Worm (Caenorhabditis elegans) whole organism, L2 larva: Measurements from ENCODE around the gene gldi-4.

ENCODE experiments used
- C34F6.9 ChIP-seq: fragments of 150-350 bp; optimal IDR thresholded peaks from 2 replicates; lab custom pipeline; 2014; ENCODE audit warnings: missing biosample characterization, missing genetic modification characterization
- R02D3.7 ChIP-seq: fragments of 150-350 bp; optimal IDR thresholded peaks from 2 replicates; lab custom pipeline; 2014; ENCODE audit warnings: missing biosample characterization, missing genetic modification characterization
- Y55F3AM.14 ChIP-seq: fragments of 200-800 bp; sonication (Bioruptor generic); optimal IDR thresholded peaks from 2 replicates; lab custom pipeline; 2018; ENCODE audit warnings: mild to moderate bottlenecking, missing genetic modification characterization, missing compliant biosample characterization
- ZK546.5 ChIP-seq: sonication (generic microtip); optimal IDR thresholded peaks from 2 replicates; lab custom pipeline; 2017; ENCODE audit warnings: missing biosample characterization, missing genetic modification characterization
- aly-2 ChIP-seq: fragments of 150-350 bp; optimal IDR thresholded peaks from 2 replicates; lab custom pipeline; 2014; ENCODE audit warnings: missing biosample characterization, missing genetic modification characterization
- ama-1 ChIP-seq: fragments of 150-350 bp; optimal IDR thresholded peaks from 2 replicates; lab custom pipeline; 2018; ENCODE audit warnings: inconsistent platforms
- blmp-1 ChIP-seq: sonication (generic microtip); optimal IDR thresholded peaks from 2 replicates; lab custom pipeline; 2017; ENCODE audit warnings: missing genetic modification characterization, mild to moderate bottlenecking, missing compliant biosample characterization, antibody characterized with exemption, moderate library complexity; ENCODE audit not compliant: insufficient read depth
- ceh-16 ChIP-seq: fragments of 150-350 bp; optimal IDR thresholded peaks from 2 replicates; lab custom pipeline; 2014; ENCODE audit warnings: missing biosample characterization, missing genetic modification characterization
- ceh-82 ChIP-seq: fragments of 150-350 bp; optimal IDR thresholded peaks from 2 replicates; lab custom pipeline; 2014; ENCODE audit warnings: missing biosample characterization, missing genetic modification characterization
- crh-2 ChIP-seq: sonication (generic microtip); optimal IDR thresholded peaks from 2 replicates; lab custom pipeline; 2017; ENCODE audit warnings: missing biosample characterization, missing genetic modification characterization
- egl-27 ChIP-seq: sonication (generic microtip); optimal IDR thresholded peaks from 3 replicates; lab custom pipeline; 2017; ENCODE audit warnings: missing biosample characterization, missing genetic modification reagents, missing genetic modification characterization
- elt-3 ChIP-seq: sonication (generic microtip); optimal IDR thresholded peaks from 2 replicates; lab custom pipeline; 2017; ENCODE audit warnings: missing biosample characterization, missing genetic modification characterization
- fos-1 ChIP-seq: fragments of 150-350 bp; optimal IDR thresholded peaks from 2 replicates; lab custom pipeline; 2014; ENCODE audit warnings: missing biosample characterization, missing genetic modification characterization
- gmeb-1 ChIP-seq: fragments of 150-350 bp; optimal IDR thresholded peaks from 2 replicates; lab custom pipeline; 2014; ENCODE audit warnings: missing biosample characterization, missing genetic modification characterization
- lin-11 ChIP-seq: fragments of 150-350 bp; sonication (generic microtip); optimal IDR thresholded peaks from 2 replicates; lab custom pipeline; 2014; ENCODE audit warnings: missing biosample characterization, missing genetic modification characterization, inconsistent platforms, mixed read lengths
- mdl-1 ChIP-seq, 2 experiments: fragments of 150-350 bp in 1 of 2; sonication (generic microtip) in 1 of 2; optimal IDR thresholded peaks; 2 replicates each; lab custom pipeline; 2017; ENCODE audit warnings: missing biosample characterization in 2 of 2, missing genetic modification characterization in 2 of 2
- nhr-10 ChIP-seq: sonication (generic microtip); optimal IDR thresholded peaks from 2 replicates; lab custom pipeline; 2017; ENCODE audit warnings: missing biosample characterization, missing genetic modification characterization
- nhr-11 ChIP-seq: fragments of 150-350 bp; optimal IDR thresholded peaks from 2 replicates; lab custom pipeline; 2014; ENCODE audit warnings: missing biosample characterization, missing genetic modification characterization
- nhr-12 ChIP-seq: fragments of 150-350 bp; optimal IDR thresholded peaks from 2 replicates; lab custom pipeline; 2014; ENCODE audit warnings: missing biosample characterization, missing genetic modification characterization
- nhr-129 ChIP-seq: fragments of 150-350 bp; optimal IDR thresholded peaks from 2 replicates; lab custom pipeline; 2014; ENCODE audit warnings: missing biosample characterization, missing genetic modification characterization
- nhr-23 ChIP-seq: fragments of 150-350 bp; optimal IDR thresholded peaks from 2 replicates; lab custom pipeline; 2014; ENCODE audit warnings: missing biosample characterization, missing genetic modification reagents, missing genetic modification characterization
- nhr-25 ChIP-seq: fragments of 150-350 bp; sonication (generic microtip); optimal IDR thresholded peaks from 3 replicates; lab custom pipeline; 2014; ENCODE audit warnings: missing biosample characterization, missing genetic modification characterization
- nhr-6 ChIP-seq: fragments of 150-350 bp; optimal IDR thresholded peaks from 2 replicates; lab custom pipeline; 2014; ENCODE audit warnings: missing biosample characterization, missing genetic modification characterization
- nhr-77 ChIP-seq: fragments of 150-350 bp; optimal IDR thresholded peaks from 2 replicates; lab custom pipeline; 2014; ENCODE audit warnings: missing biosample characterization, missing genetic modification characterization
- peb-1 ChIP-seq: fragments of 150-350 bp; optimal IDR thresholded peaks from 2 replicates; lab custom pipeline; 2014; ENCODE audit warnings: missing biosample characterization, missing genetic modification characterization
- sem-4 ChIP-seq: fragments of 150-350 bp; optimal IDR thresholded peaks from 2 replicates; lab custom pipeline; 2014; ENCODE audit warnings: missing biosample characterization, missing genetic modification reagents, missing genetic modification characterization
- sma-9 ChIP-seq, 2 experiments: fragments of 150-350 bp in 1 of 2; sonication (generic microtip) in 1 of 2; optimal IDR thresholded peaks; 2 replicates each; lab custom pipeline; 2014 to 2016; ENCODE audit warnings: missing genetic modification characterization in 2 of 2, mild to moderate bottlenecking in 1 of 2, missing biosample characterization in 1 of 2, missing compliant biosample characterization in 1 of 2, missing genetic modification reagents in 1 of 2, moderate library complexity in 1 of 2
- snpc-4 ChIP-seq: fragments of 150-350 bp; optimal IDR thresholded peaks from 2 replicates; lab custom pipeline; 2014; ENCODE audit warnings: missing biosample characterization, missing genetic modification characterization
- unc-39 ChIP-seq: fragments of 150-350 bp; optimal IDR thresholded peaks from 2 replicates; lab custom pipeline; 2014; ENCODE audit warnings: missing biosample characterization, missing genetic modification characterization
- unc-55 ChIP-seq: fragments of 150-350 bp; sonication (generic microtip); optimal IDR thresholded peaks from 3 replicates; lab custom pipeline; 2014; ENCODE audit warnings: missing biosample characterization, missing genetic modification reagents, missing genetic modification characterization
- unc-62 ChIP-seq: fragments of 150-350 bp; optimal IDR thresholded peaks from 2 replicates; lab custom pipeline; 2014; ENCODE audit warnings: missing biosample characterization, missing genetic modification reagents, missing genetic modification characterization

Gene gldi-4

DNA sequence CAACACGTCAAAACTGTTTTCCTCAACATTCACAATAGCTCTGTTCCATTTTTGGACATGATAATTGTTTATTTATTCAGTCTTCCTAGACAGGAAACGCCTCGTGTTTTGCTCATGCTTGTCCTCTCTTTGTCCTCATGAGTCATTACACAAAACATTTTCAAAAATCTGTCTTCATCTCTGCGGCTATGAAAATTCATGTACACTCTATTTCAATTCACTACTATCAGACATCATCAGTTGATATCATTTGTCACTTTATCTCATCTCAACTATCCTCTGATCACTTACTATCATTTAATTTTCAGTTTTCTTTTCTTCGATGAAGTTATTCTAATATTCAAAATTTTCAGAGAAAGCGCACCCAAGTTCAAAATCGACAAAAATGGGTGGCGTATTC is 6.4 kb downstream of the gldi-4 start, which contains the start of gene adah-1:
Gene adah-1, plus strand, starts transcription at position 354 of the 400 bp plus-strand sequence.
- no peak for TF ChIP-seq lin-11 (tag; lab: Kevin White, UChicago)
- TF ChIP-seq nhr-129: peak; percentile 57
- TF ChIP-seq mdl-1 (tag; optimal IDR thresholded peaks at IDR 0.05; lab: Kevin White, UChicago): no peak
- no peak for TF ChIP-seq unc-39 (tag; lab: Kevin White, UChicago)
- TF ChIP-seq ceh-16 (tag; lab: Kevin White, UChicago): no peak
- TF ChIP-seq blmp-1: no peak
- no peak for TF ChIP-seq nhr-25
- TF ChIP-seq ceh-82 (tag; lab: Kevin White, UChicago): no peak
- no peak for TF ChIP-seq peb-1
- TF ChIP-seq elt-3 (tag; lab: Kevin White, UChicago): no peak
- peak; percentile 4 for TF ChIP-seq C34F6.9 (tag; lab: Kevin White, UChicago)
- no peak for TF ChIP-seq aly-2 (tag; lab: Kevin White, UChicago)
- no peak for TF ChIP-seq nhr-23 (tag; lab: Kevin White, UChicago)
- peak; percentile 37 for TF ChIP-seq fos-1 (tag; lab: Kevin White, UChicago)

- TF ChIP-seq fos-1 (tag; lab: Kevin White, UChicago) (peak; percentile 49), nhr-23 (tag; lab: Kevin White, UChicago) (no peak), ceh-16 (tag; lab: Kevin White, UChicago) (no peak)
- TF ChIP-seq, all 48 proteins: peak for 1
Measured at ce11 chrIV:7024829-7025228, 7.4 kb downstream of the gldi-4 start.

DNA sequence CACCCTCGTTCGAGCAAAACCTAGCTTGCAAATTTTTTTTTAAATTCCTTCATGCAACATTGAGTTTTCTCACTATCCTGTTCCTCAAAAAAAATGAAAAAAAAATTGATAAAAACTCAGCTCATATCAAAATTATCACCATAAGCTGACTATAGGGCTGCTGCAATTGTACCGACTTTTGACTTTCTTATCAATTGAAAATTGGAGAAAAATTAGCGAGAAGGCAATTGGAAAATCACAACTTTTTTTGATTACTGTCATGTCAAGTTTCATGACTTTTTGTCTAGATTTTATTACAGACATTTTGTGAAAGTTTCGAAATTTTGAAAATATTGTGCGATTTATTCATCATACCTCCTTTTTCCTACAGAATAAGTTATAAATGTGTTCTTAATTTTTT is 8.4 kb downstream of the gldi-4 start:
- TF ChIP-seq sma-9 (GFP tag; optimal IDR thresholded peaks at IDR 0.05; lab: Kevin White, UChicago) (peak; percentile 7), sma-9 (tag; optimal IDR thresholded peaks at IDR 0.05; lab: Kevin White, UChicago) (no peak), snpc-4 (no peak), nhr-12 (no peak), ZK546.5 (tag; lab: Kevin White, UChicago) (no peak), fos-1 (tag; lab: Kevin White, UChicago) (peak; percentile 91), ama-1 (lab: Kevin White, UChicago) (no peak), nhr-25 (no peak), sem-4 (tag; lab: Kevin White, UChicago) (no peak), crh-2 (tag; lab: Kevin White, UChicago) (peak; percentile 17), unc-62 (GFP tag; lab: Kevin White, UChicago) (no peak)

- no peak for TF ChIP-seq mdl-1 (tag; optimal IDR thresholded peaks at IDR 0.05; lab: Kevin White, UChicago)
- peak; percentile 31 for TF ChIP-seq unc-55 (GFP tag; lab: Kevin White, UChicago)
- no peak for TF ChIP-seq nhr-6 (tag; lab: Kevin White, UChicago)
- TF ChIP-seq, all 48 proteins: peak for 1
Measured at ce11 chrIV:7031019-7031418, 13.6 kb downstream of the gldi-4 start.

ce11 chrIV:7032459-7032858 is 15.0 kb downstream of the gldi-4 start, which contains the start of gene C06G3.8:
Gene C06G3.8 (minus strand): TSS chrIV:7032559.
- no peak for TF ChIP-seq nhr-129
- TF ChIP-seq Y55F3AM.14 (GFP tag; lab: Kevin White, UChicago): no peak
- TF ChIP-seq blmp-1: no peak
- no peak for TF ChIP-seq nhr-10
- TF ChIP-seq R02D3.7 (tag; lab: Kevin White, UChicago): no peak
- no peak for TF ChIP-seq ZK546.5 (tag; lab: Kevin White, UChicago)
- TF ChIP-seq gmeb-1 (tag; lab: Kevin White, UChicago): no peak
- no peak for TF ChIP-seq nhr-77 (tag; lab: Kevin White, UChicago)
- no peak for TF ChIP-seq fos-1 (tag; lab: Kevin White, UChicago)
- no peak for TF ChIP-seq nhr-25
- TF ChIP-seq mdl-1 (tag; optimal IDR thresholded peaks at IDR 0.05; lab: Kevin White, UChicago): no peak
- no peak for TF ChIP-seq egl-27 (tag; lab: Kevin White, UChicago)
- no peak for TF ChIP-seq nhr-11
- TF ChIP-seq snpc-4: no peak

DNA sequence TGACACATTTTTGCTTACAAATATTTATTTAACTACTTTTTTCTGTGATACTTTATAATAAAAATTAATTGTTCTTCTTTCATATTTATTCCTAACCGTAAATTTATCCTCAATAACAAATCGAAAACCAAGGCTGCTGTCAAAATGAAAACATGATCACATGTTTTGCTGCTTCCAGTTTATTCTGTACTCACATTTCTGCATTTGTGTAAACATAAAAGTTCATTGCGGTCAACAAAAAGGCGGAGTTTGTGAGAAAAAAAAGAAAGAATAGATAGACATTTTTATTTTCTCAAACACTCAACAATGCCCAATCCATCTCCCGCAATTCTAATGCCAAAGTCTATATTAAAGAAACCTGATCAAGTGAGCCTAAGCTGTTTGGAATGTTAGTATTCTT is 18.4 kb downstream of the gldi-4 start, which contains the start of gene C06G3.3:
Gene C06G3.3, plus strand, starts transcription at position 301 of the 400 bp plus-strand sequence.
- no peak for TF ChIP-seq ZK546.5 (tag; lab: Kevin White, UChicago)
- TF ChIP-seq nhr-129: peak; percentile 3
